Fruit fly (Drosophila melanogaster) whole organism, embryonic: ENCODE results near the gene Cpr64Ad.
A peak's percentile ranks its signal among the peaks of the same experiment; 100 is the strongest.

Source experiments
- Antp ChIP-seq: fragments of 200-800 bp; sonication (Bioruptor generic); optimal IDR thresholded peaks from 3 replicates; lab custom pipeline; 2016; ENCODE audit warnings: missing biosample characterization, missing genetic modification characterization
- Atf-2 ChIP-seq: fragments of 200-800 bp; sonication (Bioruptor generic); optimal IDR thresholded peaks from 2 replicates; lab custom pipeline; 2016; ENCODE audit warnings: missing biosample characterization, missing genetic modification characterization
- B-H1 ChIP-seq: fragments of 200-800 bp; sonication (Bioruptor generic); IDR thresholded peaks from 3 replicates; pipeline ENCODE4 v1.3.6; 2022; ENCODE audit warnings: missing biosample characterization, missing genetic modification characterization
- Bdp1 ChIP-seq: fragments of 200-800 bp; sonication (Bioruptor generic); optimal IDR thresholded peaks from 3 replicates; lab custom pipeline; 2016; ENCODE audit warnings: missing biosample characterization, missing genetic modification characterization
- CG10366 ChIP-seq: fragments of 200-800 bp; sonication (Bioruptor generic); IDR thresholded peaks from 2 replicates; pipeline ENCODE4 v1.3.6; 2022; ENCODE audit warnings: missing biosample characterization, missing genetic modification characterization
- CG12391 ChIP-seq: fragments of 200-800 bp; sonication (Bioruptor generic); optimal IDR thresholded peaks from 3 replicates; lab custom pipeline; 2018; ENCODE audit warnings: missing biosample characterization, mild to moderate bottlenecking, missing genetic modification characterization, moderate library complexity
- CG13775 ChIP-seq: fragments of 200-800 bp; sonication (Bioruptor generic); optimal IDR thresholded peaks from 3 replicates; lab custom pipeline; 2017; ENCODE audit warnings: missing biosample characterization, mild to moderate bottlenecking, missing genetic modification characterization
- CG1603 ChIP-seq: fragments of 200-800 bp; sonication (Bioruptor generic); optimal IDR thresholded peaks from 2 replicates; lab custom pipeline; 2019; ENCODE audit warnings: missing biosample characterization, mild to moderate bottlenecking, missing genetic modification characterization, moderate library complexity
- CG18764 ChIP-seq: fragments of 200-800 bp; sonication (Bioruptor generic); optimal IDR thresholded peaks from 3 replicates; lab custom pipeline; 2016; ENCODE audit warnings: missing biosample characterization, missing genetic modification characterization
- CG2120 ChIP-seq: fragments of 200-800 bp; sonication (Bioruptor generic); optimal IDR thresholded peaks from 3 replicates; lab custom pipeline; 2016; ENCODE audit warnings: missing biosample characterization, missing genetic modification characterization
- CG30020 ChIP-seq: fragments of 200-800 bp; optimal IDR thresholded peaks from 2 replicates; lab custom pipeline; 2019; ENCODE audit warnings: missing biosample characterization, mild to moderate bottlenecking, missing genetic modification characterization, moderate library complexity
- CG30403 ChIP-seq: fragments of 200-800 bp; sonication (Bioruptor generic); optimal IDR thresholded peaks from 3 replicates; lab custom pipeline; 2016; ENCODE audit warnings: missing biosample characterization, missing genetic modification characterization
- CG3281 ChIP-seq: fragments of 200-800 bp; sonication (Bioruptor generic); optimal IDR thresholded peaks from 3 replicates; lab custom pipeline; 2017; ENCODE audit warnings: missing biosample characterization, mild to moderate bottlenecking, missing genetic modification characterization
- CG4730 ChIP-seq: fragments of 200-800 bp; sonication (Bioruptor generic); IDR thresholded peaks from 2 replicates; pipeline ENCODE4 v1.3.6; 2022; ENCODE audit warnings: missing biosample characterization, missing genetic modification characterization
- CG6854 ChIP-seq: fragments of 200-800 bp; sonication (Bioruptor generic); optimal IDR thresholded peaks from 3 replicates; lab custom pipeline; 2017; ENCODE audit warnings: missing biosample characterization, mild to moderate bottlenecking, missing genetic modification characterization
- CG7357 ChIP-seq: fragments of 200-800 bp; sonication (Bioruptor generic); IDR thresholded peaks from 3 replicates; pipeline ENCODE4 v1.3.6; 2022; ENCODE audit warnings: missing biosample characterization, missing genetic modification characterization
- CG8478 ChIP-seq: fragments of >200 bp; optimal IDR thresholded peaks from 2 replicates; lab custom pipeline; 2018
- CG9609 ChIP-seq: fragments of 200-800 bp; sonication (Bioruptor generic); optimal IDR thresholded peaks from 3 replicates; lab custom pipeline; 2016; ENCODE audit warnings: missing biosample characterization, missing genetic modification characterization
- Dip2 ChIP-seq: fragments of 200-800 bp; sonication (Bioruptor generic); IDR thresholded peaks from 2 replicates; pipeline ENCODE4 v1.3.6; 2022; ENCODE audit warnings: missing biosample characterization, missing genetic modification characterization
- Dp ChIP-seq: fragments of 200-800 bp; sonication (Bioruptor generic); optimal IDR thresholded peaks from 2 replicates; lab custom pipeline; 2018; ENCODE audit warnings: missing biosample characterization, mild to moderate bottlenecking, missing genetic modification characterization, moderate library complexity
- Dref ChIP-seq: fragments of 200-800 bp; sonication (Bioruptor generic); IDR thresholded peaks from 2 replicates; pipeline ENCODE4 v1.3.6; 2022; ENCODE audit warnings: missing biosample characterization, missing genetic modification characterization
- Drgx ChIP-seq: fragments of 200-800 bp; sonication (Bioruptor generic); IDR thresholded peaks from 2 replicates; pipeline ENCODE4 v1.3.6; 2022; ENCODE audit warnings: missing biosample characterization, missing genetic modification characterization
- Hey ChIP-seq: fragments of 200-800 bp; sonication (Bioruptor generic); optimal IDR thresholded peaks from 3 replicates; lab custom pipeline; 2018; ENCODE audit warnings: missing biosample characterization, mild to moderate bottlenecking, missing genetic modification characterization
- MESR4 ChIP-seq: fragments of 200-800 bp; sonication (Bioruptor generic); optimal IDR thresholded peaks from 2 replicates; lab custom pipeline; 2018; ENCODE audit warnings: missing biosample characterization, mild to moderate bottlenecking, missing genetic modification characterization, moderate library complexity
- NFAT ChIP-seq: fragments of 200-800 bp; sonication (Bioruptor generic); IDR thresholded peaks from 2 replicates; pipeline ENCODE4 v1.3.6; 2022; ENCODE audit warnings: missing biosample characterization, missing genetic modification characterization
- NK7.1 ChIP-seq: fragments of 200-800 bp; sonication (Bioruptor generic); optimal IDR thresholded peaks from 3 replicates; lab custom pipeline; 2016; ENCODE audit warnings: missing biosample characterization, missing genetic modification characterization
- Nf-YC ChIP-seq: fragments of 200-800 bp; optimal IDR thresholded peaks from 3 replicates; lab custom pipeline; 2019; ENCODE audit warnings: missing biosample characterization, mild to moderate bottlenecking, missing genetic modification characterization, moderate library complexity
- Ssrp ChIP-seq: fragments of 200-800 bp; sonication (Bioruptor generic); optimal IDR thresholded peaks from 2 replicates; lab custom pipeline; 2018; ENCODE audit warnings: missing biosample characterization, mild to moderate bottlenecking, missing genetic modification characterization, moderate library complexity
- Vsx1 ChIP-seq: fragments of 200-800 bp; sonication (Bioruptor generic); optimal IDR thresholded peaks from 2 replicates; lab custom pipeline; 2017; ENCODE audit warnings: missing biosample characterization, mild to moderate bottlenecking, missing genetic modification characterization, missing genetic modification reagents
- ap ChIP-seq: fragments of 200-800 bp; sonication (Bioruptor generic); IDR thresholded peaks from 2 replicates; pipeline ENCODE4 v1.3.6; 2022; ENCODE audit warnings: missing biosample characterization, missing genetic modification characterization
- btn ChIP-seq: fragments of 200-800 bp; sonication (Bioruptor generic); optimal IDR thresholded peaks from 2 replicates; lab custom pipeline; 2016; ENCODE audit warnings: missing biosample characterization, missing genetic modification characterization
- cato ChIP-seq: fragments of 200-800 bp; sonication (Bioruptor generic); optimal IDR thresholded peaks from 2 replicates; lab custom pipeline; 2016; ENCODE audit warnings: missing biosample characterization, missing genetic modification characterization, borderline replicate concordance
- crc ChIP-seq: fragments of 200-800 bp; sonication (Bioruptor generic); optimal IDR thresholded peaks from 2 replicates; lab custom pipeline; 2016; ENCODE audit warnings: missing biosample characterization, missing genetic modification characterization
- crp ChIP-seq, 2 experiments: fragments of 200-800 bp; sonication (Bioruptor generic); optimal IDR thresholded peaks; 2 replicates in 1 of 2; 3 replicates in 1 of 2; lab custom pipeline; 2017; ENCODE audit warnings: missing biosample characterization in 2 of 2, missing genetic modification characterization in 2 of 2, mild to moderate bottlenecking in 1 of 2, moderate library complexity in 1 of 2
- dati ChIP-seq: fragments of 200-800 bp; sonication (Bioruptor generic); IDR thresholded peaks from 2 replicates; pipeline ENCODE4 v1.3.6; 2022; ENCODE audit warnings: missing biosample characterization, missing genetic modification characterization
- eve ChIP-seq, 2 experiments: fragments of >200 bp; optimal IDR thresholded peaks; 2 replicates each; lab custom pipeline; 2017; ENCODE audit warnings: missing biosample characterization in 2 of 2, missing genetic modification characterization in 2 of 2
- ewg ChIP-seq: fragments of 200-800 bp; sonication (Bioruptor generic); optimal IDR thresholded peaks from 3 replicates; lab custom pipeline; 2017; ENCODE audit warnings: mild to moderate bottlenecking, missing biosample characterization, missing genetic modification reagents, missing genetic modification characterization
- gem ChIP-seq: fragments of 200-800 bp; sonication (Bioruptor generic); optimal IDR thresholded peaks from 2 replicates; lab custom pipeline; 2019; ENCODE audit warnings: missing biosample characterization, mild to moderate bottlenecking, missing genetic modification characterization, moderate library complexity
- knrl ChIP-seq: fragments of 200-800 bp; sonication (Bioruptor generic); IDR thresholded peaks from 3 replicates; pipeline ENCODE4 v1.3.6; 2022; ENCODE audit warnings: missing biosample characterization, missing genetic modification characterization; ENCODE audit not compliant: partially characterized antibody
- nerfin-1 ChIP-seq: fragments of 200-800 bp; sonication (Bioruptor generic); optimal IDR thresholded peaks from 3 replicates; lab custom pipeline; 2019; ENCODE audit warnings: missing biosample characterization, mild to moderate bottlenecking, missing genetic modification characterization, moderate library complexity
- pan ChIP-seq, 4 experiments: fragments of >200 bp in 3 of 4; fragments of 200-800 bp in 1 of 4; sonication (Bioruptor generic) in 1 of 4; optimal IDR thresholded peaks in 3 of 4; IDR thresholded peaks in 1 of 4; 2 replicates each; pipeline versions ENCODE4 v1.3.6 to Lab custom; 2017 to 2022; ENCODE audit warnings: missing biosample characterization in 2 of 4, missing genetic modification characterization in 2 of 4, mixed read lengths in 1 of 4
- pb ChIP-seq: fragments of 200-800 bp; sonication (Bioruptor generic); optimal IDR thresholded peaks from 3 replicates; lab custom pipeline; 2016; ENCODE audit warnings: missing biosample characterization, missing genetic modification characterization
- prd ChIP-seq, 3 experiments: fragments of >200 bp in 2 of 3; fragments of 200-800 bp in 1 of 3; sonication (Bioruptor generic) in 1 of 3; optimal IDR thresholded peaks in 2 of 3; IDR thresholded peaks in 1 of 3; 2 replicates in 2 of 3; 3 replicates in 1 of 3; pipeline versions ENCODE4 v1.3.6 to Lab custom; 2017 to 2022; ENCODE audit warnings: missing biosample characterization in 1 of 3, missing genetic modification characterization in 1 of 3
- row ChIP-seq: fragments of 200-800 bp; sonication (Bioruptor generic); IDR thresholded peaks from 3 replicates; pipeline ENCODE4 v1.3.6; 2022; ENCODE audit warnings: missing biosample characterization, missing genetic modification characterization
- sima ChIP-seq: fragments of 200-800 bp; sonication (Bioruptor generic); optimal IDR thresholded peaks from 2 replicates; lab custom pipeline; 2016; ENCODE audit warnings: missing biosample characterization, missing genetic modification characterization
- ssp ChIP-seq: fragments of 200-800 bp; sonication (Bioruptor generic); IDR thresholded peaks from 2 replicates; pipeline ENCODE4 v1.3.6; 2022; ENCODE audit warnings: missing biosample characterization, missing genetic modification characterization
- stc ChIP-seq: fragments of 200-800 bp; sonication (Bioruptor generic); IDR thresholded peaks from 2 replicates; pipeline ENCODE4 v1.3.6; 2022; ENCODE audit warnings: missing biosample characterization, missing genetic modification characterization
- trem ChIP-seq: fragments of 200-800 bp; optimal IDR thresholded peaks from 3 replicates; lab custom pipeline; 2019; ENCODE audit warnings: missing biosample characterization, mild to moderate bottlenecking, missing genetic modification characterization, moderate library complexity
- vvl ChIP-seq: fragments of 200-800 bp; sonication (Bioruptor generic); IDR thresholded peaks from 2 replicates; pipeline ENCODE4 v1.3.6; 2022; ENCODE audit warnings: missing biosample characterization, missing genetic modification characterization
- zen ChIP-seq: fragments of 200-800 bp; sonication (Bioruptor generic); optimal IDR thresholded peaks from 3 replicates; lab custom pipeline; 2018; ENCODE audit warnings: missing biosample characterization, mild to moderate bottlenecking, missing genetic modification characterization, moderate library complexity

Gene Cpr64Ad

DNA sequence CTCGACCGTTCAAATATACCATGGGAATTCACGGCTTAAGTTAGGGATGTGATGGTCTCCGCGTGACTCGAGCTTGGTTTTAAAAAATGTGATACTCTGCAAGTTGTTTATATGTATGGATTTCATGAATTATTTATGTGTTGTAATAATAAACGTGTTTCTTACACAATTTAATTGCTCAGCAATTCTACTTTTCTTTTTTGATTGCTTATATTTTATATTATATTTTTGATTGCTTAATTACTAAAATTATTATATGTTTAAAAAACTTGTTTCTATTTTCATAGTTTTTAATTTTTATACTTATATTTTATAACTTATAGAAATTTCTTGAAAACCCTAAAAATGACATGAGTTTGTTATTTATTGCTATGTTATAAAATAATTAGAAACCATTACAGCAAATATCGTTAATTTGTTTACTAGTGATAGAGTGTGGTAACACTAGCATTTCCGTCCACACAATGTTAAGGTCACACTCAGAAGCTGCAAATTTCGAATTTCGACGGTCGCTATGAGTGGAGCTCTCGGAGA is 39.2 kb downstream of the Cpr64Ad start, which contains the start of the genes ago and CG1265 (continued):
- peak; percentile 54 for TF ChIP-seq CG12391 (tag; lab: Kevin White, UChicago)
- no peak for TF ChIP-seq eve (GFP tag; optimal IDR thresholded peaks at IDR 0.05; lab: Kevin White, UChicago)
- no peak for TF ChIP-seq crp (GFP tag; optimal IDR thresholded peaks at IDR 0.05; lab: Kevin White, UChicago)
- TF ChIP-seq dati (GFP tag; lab: Robert Waterston, UW): 0 out of 2 replicates have a peak, but pooled peaks have one; percentile 19
- TF ChIP-seq CG4730: no peak
- TF ChIP-seq cato (GFP tag; lab: Kevin White, UChicago): no peak
- no peak; the same call in 1 of the 2 replicates for TF ChIP-seq ap (GFP tag; lab: Robert Waterston, UW)
- TF ChIP-seq row (GFP tag; lab: Robert Waterston, UW): peak; percentile 87
- peak; percentile 10 for TF ChIP-seq CG9609 (GFP tag; lab: Kevin White, UChicago)
- no peak for TF ChIP-seq CG8478 (lab: Kevin White, UChicago)
- TF ChIP-seq CG30403 (GFP tag; lab: Kevin White, UChicago): peak; percentile 64
- peak; percentile 9; the same call in 1 of the 2 replicates for TF ChIP-seq CG10366 (GFP tag; lab: Robert Waterston, UW)
- no peak for TF ChIP-seq Dref
- TF ChIP-seq ssp: no peak
- TF ChIP-seq CG30020: peak; percentile 47
- TF ChIP-seq Dp (GFP tag; lab: Kevin White, UChicago): peak; percentile 55
- TF ChIP-seq Hey: no peak
- TF ChIP-seq Ssrp (tag; lab: Kevin White, UChicago): peak; percentile 48
- no peak for TF ChIP-seq B-H1 (GFP tag; lab: Robert Waterston, UW)
- no peak for TF ChIP-seq crc (GFP tag; lab: Kevin White, UChicago)
- TF ChIP-seq CG13775 (GFP tag; lab: Kevin White, UChicago): peak; percentile 60
- peak; percentile 2 for TF ChIP-seq ewg (GFP tag; lab: Kevin White, UChicago)
- TF ChIP-seq pan (optimal IDR thresholded peaks at IDR 0.05; lab: Kevin White, UChicago): no peak
- TF ChIP-seq pan (GFP tag; optimal IDR thresholded peaks at IDR 0.05 in 1 of 2, IDR thresholded peaks at IDR 0.05 in 1 of 2): peak in 1 of 2 experiments; percentile 39
- no peak for TF ChIP-seq prd (optimal IDR thresholded peaks at IDR 0.05; lab: Kevin White, UChicago)
- peak; percentile 42; the same call in 1 of the 3 replicates for TF ChIP-seq prd (GFP tag; IDR thresholded peaks at IDR 0.05; lab: Robert Waterston, UW)
- TF ChIP-seq stc (GFP tag; lab: Robert Waterston, UW): peak; percentile 20; the same call in 1 of the 2 replicates
- TF ChIP-seq Vsx1 (GFP tag; lab: Kevin White, UChicago): no peak
- TF ChIP-seq NK7.1 (GFP tag; lab: Kevin White, UChicago): no peak
- TF ChIP-seq vvl: peak; percentile 34; the same call in 1 of the 2 replicates
- no peak for TF ChIP-seq Bdp1
- TF ChIP-seq gem (tag; lab: Kevin White, UChicago): peak; percentile 74
- TF ChIP-seq knrl (GFP tag; lab: Robert Waterston, UW): 0 out of 3 replicates have a peak, but pooled peaks have one; percentile 30
- TF ChIP-seq Nf-YC (tag; lab: Kevin White, UChicago): peak; percentile 62
- no peak for TF ChIP-seq btn (GFP tag; lab: Kevin White, UChicago)
- no peak for TF ChIP-seq pb (GFP tag; lab: Kevin White, UChicago)
- no peak for TF ChIP-seq CG7357 (GFP tag; lab: Robert Waterston, UW)
- TF ChIP-seq CG18764: no peak
- TF ChIP-seq CG1603: peak; percentile 45
- TF ChIP-seq NFAT (GFP tag; lab: Robert Waterston, UW): peak; percentile 82
- peak; percentile 12 for TF ChIP-seq zen (tag; lab: Kevin White, UChicago)
- no peak for TF ChIP-seq Antp (GFP tag; lab: Kevin White, UChicago)
- TF ChIP-seq CG3281: peak; percentile 40
- no peak for TF ChIP-seq MESR4
- no peak for TF ChIP-seq sima (GFP tag; lab: Kevin White, UChicago)
- peak; percentile 25; the same call in 1 of the 2 replicates for TF ChIP-seq Drgx (GFP tag; lab: Robert Waterston, UW)
- TF ChIP-seq CG6854: no peak
- no peak for TF ChIP-seq Atf-2 (GFP tag; lab: Kevin White, UChicago)
- TF ChIP-seq CG2120 (GFP tag; lab: Kevin White, UChicago): peak; percentile 52
- no peak for TF ChIP-seq Dip2 (GFP tag; lab: Robert Waterston, UW)
- TF ChIP-seq trem (tag; lab: Kevin White, UChicago): peak; percentile 36
- no peak for TF ChIP-seq nerfin-1 (tag; lab: Kevin White, UChicago)
